Worm (Caenorhabditis elegans): ENCODE data around the gene vps-29.
A peak's percentile ranks its signal among the peaks of the same experiment; 100 is the strongest.

vps-29 gene

ce11 chrIII:10134517-10134916, 21.7 kb upstream of the vps-29 start:
- no peak for TF ChIP-seq pax-1 (tag; optimal IDR thresholded peaks at IDR 0.05)
- TF ChIP-seq sox-2 (GFP tag; IDR thresholded peaks at IDR 0.05), result no peak
- TF ChIP-seq ref-2 (tag; optimal IDR thresholded peaks at IDR 0.05), result no peak
- TF ChIP-seq elt-4 (tag; optimal IDR thresholded peaks at IDR 0.05), result no peak
- TF ChIP-seq ceh-45 (GFP tag; IDR thresholded peaks at IDR 0.05), result no peak
- no peak for TF ChIP-seq nfya-1 (tag; optimal IDR thresholded peaks at IDR 0.05)
- TF ChIP-seq ets-4 (tag; optimal IDR thresholded peaks at IDR 0.05), result no peak
- no peak for TF ChIP-seq unc-86 (tag; optimal IDR thresholded peaks at IDR 0.05)
- no peak for TF ChIP-seq Y22D7AL.16 (tag; optimal IDR thresholded peaks at IDR 0.05)
- no peak for TF ChIP-seq ahr-1 (tag; optimal IDR thresholded peaks at IDR 0.05)
- TF ChIP-seq nhr-232 (tag; optimal IDR thresholded peaks at IDR 0.05), result no peak
- no peak for TF ChIP-seq ceh-48 (tag; optimal IDR thresholded peaks at IDR 0.05)
- TF ChIP-seq hlh-13 (GFP tag; optimal IDR thresholded peaks at IDR 0.05), result no peak
- no peak for TF ChIP-seq ceh-9 (tag; optimal IDR thresholded peaks at IDR 0.05)
- TF ChIP-seq T23F11.4 (GFP tag; optimal IDR thresholded peaks at IDR 0.05), result no peak
- no peak for TF ChIP-seq fkh-6 (tag; optimal IDR thresholded peaks at IDR 0.05)
- TF ChIP-seq zip-5 (tag; optimal IDR thresholded peaks at IDR 0.05), result no peak
- TF ChIP-seq syd-9 (tag; optimal IDR thresholded peaks at IDR 0.05), result no peak

- TF ChIP-seq dve-1 (tag; optimal IDR thresholded peaks at IDR 0.05) (peak; percentile 15), ceh-34 (tag; optimal IDR thresholded peaks at IDR 0.05) (no peak)
Observed at ce11 chrIII:10132495-10133450, 19.9 kb upstream of the vps-29 start.

ce11 chrIII:10126375-10126774, 13.5 kb upstream of the vps-29 start:
- TF ChIP-seq lim-6 (tag; optimal IDR thresholded peaks at IDR 0.05) (no peak), unc-55 (GFP tag; optimal IDR thresholded peaks at IDR 0.05) (no peak), ama-1 (optimal IDR thresholded peaks at IDR 0.05) (no peak), ceh-6 (GFP tag; optimal IDR thresholded peaks at IDR 0.05) (no peak), ceh-34 (tag; optimal IDR thresholded peaks at IDR 0.05) (no peak), C08G9.2 (tag; optimal IDR thresholded peaks at IDR 0.05) (no peak), tbx-2 (tag; optimal IDR thresholded peaks at IDR 0.05) (no peak), eyg-1 (tag; optimal IDR thresholded peaks at IDR 0.05) (no peak), ref-2 (tag; optimal IDR thresholded peaks at IDR 0.05) (no peak), T23F11.4 (GFP tag; optimal IDR thresholded peaks at IDR 0.05) (no peak), Y22D7AL.16 (tag; optimal IDR thresholded peaks at IDR 0.05) (no peak), nhr-232 (tag; optimal IDR thresholded peaks at IDR 0.05) (no peak), fax-1 (tag; optimal IDR thresholded peaks at IDR 0.05) (no peak), nfya-1 (tag; optimal IDR thresholded peaks at IDR 0.05) (no peak), ceh-14 (tag; optimal IDR thresholded peaks at IDR 0.05) (no peak), ceh-30 (tag; optimal IDR thresholded peaks at IDR 0.05) (no peak)

- TF ChIP-seq odd-2 (tag; optimal IDR thresholded peaks at IDR 0.05) (no peak), elt-4 (tag; optimal IDR thresholded peaks at IDR 0.05) (no peak), ama-1 (optimal IDR thresholded peaks at IDR 0.05) (no peak), sox-4 (tag; optimal IDR thresholded peaks at IDR 0.05) (no peak), pha-2 (tag; optimal IDR thresholded peaks at IDR 0.05) (no peak), Y22D7AL.16 (tag; optimal IDR thresholded peaks at IDR 0.05) (no peak), F13H6.1 (tag; optimal IDR thresholded peaks at IDR 0.05) (peak; percentile 47), nhr-232 (tag; optimal IDR thresholded peaks at IDR 0.05) (no peak), pqm-1 (tag; optimal IDR thresholded peaks at IDR 0.05) (peak; percentile 12), ceh-22 (tag; optimal IDR thresholded peaks at IDR 0.05) (no peak), K09A11.1 (tag; optimal IDR thresholded peaks at IDR 0.05; ENCODE audit: insufficient read depth) (no peak), hlh-30 (tag; optimal IDR thresholded peaks at IDR 0.05; ENCODE audit: insufficient read depth) (no peak), ttx-3 (tag; optimal IDR thresholded peaks at IDR 0.05) (peak; percentile 4), unc-86 (tag; optimal IDR thresholded peaks at IDR 0.05) (peak; percentile 58), ceh-45 (GFP tag; IDR thresholded peaks at IDR 0.05) (no peak), ceh-34 (tag; optimal IDR thresholded peaks at IDR 0.05) (peak; percentile 78), K02D7.2 (tag; optimal IDR thresholded peaks at IDR 0.05) (no peak), madf-2 (tag; optimal IDR thresholded peaks at IDR 0.05) (peak; percentile 27), eyg-1 (tag; optimal IDR thresholded peaks at IDR 0.05) (no peak), ztf-16 (tag; optimal IDR thresholded peaks at IDR 0.05) (no peak), elt-2 (tag; optimal IDR thresholded peaks at IDR 0.05) (no peak), unc-55 (GFP tag; optimal IDR thresholded peaks at IDR 0.05) (no peak), lin-11 (tag; optimal IDR thresholded peaks at IDR 0.05) (no peak)
Observed at ce11 chrIII:10123586-10124233, 10.9 kb upstream of the vps-29 start, which contains the start of gene ttll-4. ttll-4 (plus strand) TSS chrIII:10124183.

Measured in whole organism, late embryonic.